Fruit fly (Drosophila melanogaster) whole organism, embryonic: Measurements from ENCODE around the gene slow.

Experiments used
- B-H2 ChIP-seq: fragments of 200-800 bp; sonication (Bioruptor generic); optimal IDR thresholded peaks from 2 replicates; lab custom pipeline; 2018; ENCODE audit warnings: missing biosample characterization, mild to moderate bottlenecking, missing genetic modification characterization
- Bgb ChIP-seq: fragments of 200-800 bp; sonication (Bioruptor generic); IDR thresholded peaks from 2 replicates; pipeline ENCODE4 v1.3.6; 2022; ENCODE audit warnings: missing biosample characterization, missing genetic modification characterization; ENCODE audit not compliant: partially characterized antibody
- CG11085 ChIP-seq: fragments of 200-800 bp; sonication (Bioruptor generic); IDR thresholded peaks from 2 replicates; pipeline ENCODE4 v1.3.6; 2022; ENCODE audit warnings: missing biosample characterization, missing genetic modification characterization
- CG12155 ChIP-seq: fragments of 200-800 bp; sonication (Bioruptor generic); optimal IDR thresholded peaks from 3 replicates; lab custom pipeline; 2016; ENCODE audit warnings: missing biosample characterization, missing genetic modification characterization
- CG12219 ChIP-seq: fragments of 200-800 bp; sonication (Bioruptor generic); optimal IDR thresholded peaks from 3 replicates; lab custom pipeline; 2018; ENCODE audit warnings: missing biosample characterization, mild to moderate bottlenecking, missing genetic modification characterization
- CG12391 ChIP-seq: fragments of 200-800 bp; sonication (Bioruptor generic); optimal IDR thresholded peaks from 3 replicates; lab custom pipeline; 2018; ENCODE audit warnings: missing biosample characterization, mild to moderate bottlenecking, missing genetic modification characterization, moderate library complexity
- CG12659 ChIP-seq: fragments of 200-800 bp; sonication (Bioruptor generic); optimal IDR thresholded peaks from 3 replicates; lab custom pipeline; 2017; ENCODE audit warnings: mild to moderate bottlenecking, missing biosample characterization, missing genetic modification reagents, missing genetic modification characterization
- CG12769 ChIP-seq: fragments of 200-800 bp; sonication (Bioruptor generic); optimal IDR thresholded peaks from 2 replicates; lab custom pipeline; 2019; ENCODE audit warnings: missing biosample characterization, mild to moderate bottlenecking, missing genetic modification characterization, moderate library complexity
- CG13123 ChIP-seq: fragments of 200-800 bp; sonication (Bioruptor generic); optimal IDR thresholded peaks from 2 replicates; lab custom pipeline; 2016; ENCODE audit warnings: missing biosample characterization, missing genetic modification characterization
- CG14441 ChIP-seq: fragments of 200-800 bp; sonication (Bioruptor generic); IDR thresholded peaks from 2 replicates; pipeline ENCODE4 v1.3.6; 2022; ENCODE audit warnings: missing biosample characterization, missing genetic modification characterization
- CG14860 ChIP-seq: fragments of 200-800 bp; sonication (Bioruptor generic); IDR thresholded peaks from 3 replicates; pipeline ENCODE4 v1.3.6; 2022; ENCODE audit warnings: missing biosample characterization, missing genetic modification characterization; ENCODE audit not compliant: partially characterized antibody
- CG17359 ChIP-seq: fragments of 200-800 bp; sonication (Bioruptor generic); optimal IDR thresholded peaks from 3 replicates; lab custom pipeline; 2018; ENCODE audit warnings: missing biosample characterization, mild to moderate bottlenecking, missing genetic modification characterization, moderate library complexity
- CG17802 ChIP-seq: fragments of 200-800 bp; sonication (Bioruptor generic); optimal IDR thresholded peaks from 2 replicates; lab custom pipeline; 2018; ENCODE audit warnings: missing biosample characterization, mild to moderate bottlenecking, missing genetic modification characterization, moderate library complexity
- CG17829 ChIP-seq: fragments of 200-800 bp; optimal IDR thresholded peaks from 2 replicates; lab custom pipeline; 2019; ENCODE audit warnings: missing biosample characterization, mild to moderate bottlenecking, missing genetic modification characterization, moderate library complexity
- CG18599 ChIP-seq: fragments of 200-800 bp; sonication (Bioruptor generic); optimal IDR thresholded peaks from 3 replicates; lab custom pipeline; 2017; ENCODE audit warnings: missing biosample characterization, missing genetic modification characterization, mild to moderate bottlenecking, moderate library complexity, missing genetic modification reagents
- CG2875 ChIP-seq: fragments of 200-800 bp; sonication (Bioruptor generic); optimal IDR thresholded peaks from 2 replicates; lab custom pipeline; 2017; ENCODE audit warnings: missing biosample characterization, mild to moderate bottlenecking, missing genetic modification characterization, missing genetic modification reagents
- CG30020 ChIP-seq: fragments of 200-800 bp; optimal IDR thresholded peaks from 2 replicates; lab custom pipeline; 2019; ENCODE audit warnings: missing biosample characterization, mild to moderate bottlenecking, missing genetic modification characterization, moderate library complexity
- CG3163 ChIP-seq: fragments of 200-800 bp; sonication (Bioruptor generic); optimal IDR thresholded peaks from 3 replicates; lab custom pipeline; 2016; ENCODE audit warnings: missing biosample characterization, missing genetic modification characterization
- CG32532 ChIP-seq: fragments of 200-800 bp; sonication (Bioruptor generic); IDR thresholded peaks from 2 replicates; pipeline ENCODE4 v1.3.6; 2022; ENCODE audit warnings: missing biosample characterization, missing genetic modification characterization
- CG32767 ChIP-seq: fragments of 200-800 bp; sonication (Bioruptor generic); IDR thresholded peaks from 2 replicates; pipeline ENCODE4 v1.3.6; 2022; ENCODE audit warnings: missing biosample characterization, missing genetic modification characterization
- CG32772 ChIP-seq: fragments of 200-800 bp; sonication (Bioruptor generic); IDR thresholded peaks from 2 replicates; pipeline ENCODE4 v1.3.6; 2022; ENCODE audit warnings: missing biosample characterization, missing genetic modification characterization
- CG34422 ChIP-seq: fragments of 200-800 bp; sonication (Bioruptor generic); IDR thresholded peaks from 3 replicates; pipeline ENCODE4 v1.3.6; 2022; ENCODE audit warnings: missing biosample characterization, missing genetic modification characterization
- CG4707 ChIP-seq: fragments of 200-800 bp; sonication (Bioruptor generic); optimal IDR thresholded peaks from 2 replicates; lab custom pipeline; 2018; ENCODE audit warnings: missing biosample characterization, mild to moderate bottlenecking, missing genetic modification characterization, moderate library complexity
- CG4820 ChIP-seq: fragments of 200-800 bp; sonication (Bioruptor generic); optimal IDR thresholded peaks from 3 replicates; lab custom pipeline; 2016; ENCODE audit warnings: missing biosample characterization, missing genetic modification characterization
- CG6272 ChIP-seq: fragments of 200-800 bp; sonication (Bioruptor generic); IDR thresholded peaks from 2 replicates; pipeline ENCODE4 v1.3.6; 2022; ENCODE audit warnings: missing biosample characterization, missing genetic modification characterization
- CG7987 ChIP-seq: fragments of 200-800 bp; sonication (Bioruptor generic); optimal IDR thresholded peaks from 2 replicates; lab custom pipeline; 2018; ENCODE audit warnings: missing biosample characterization, mild to moderate bottlenecking, missing genetic modification characterization, moderate library complexity
- CG8290 ChIP-seq, 3 experiments: fragments of 200-800 bp; sonication (Bioruptor generic); optimal IDR thresholded peaks; 2 replicates each; lab custom pipeline; 2016 to 2019; ENCODE audit warnings: missing biosample characterization in 3 of 3, missing genetic modification characterization in 3 of 3, mild to moderate bottlenecking in 2 of 3, moderate library complexity in 1 of 3
- CG9437 ChIP-seq: fragments of 200-800 bp; sonication (Bioruptor generic); optimal IDR thresholded peaks from 2 replicates; lab custom pipeline; 2018; ENCODE audit warnings: missing biosample characterization, mild to moderate bottlenecking, missing genetic modification characterization
- D ChIP-seq, 2 experiments: fragments of 200-800 bp in 1 of 2; fragments of >200 bp in 1 of 2; sonication (Bioruptor generic) in 1 of 2; optimal IDR thresholded peaks; 2 replicates in 1 of 2; 3 replicates in 1 of 2; lab custom pipeline; 2017; ENCODE audit warnings: mild to moderate bottlenecking in 1 of 2, missing biosample characterization in 1 of 2, missing genetic modification characterization in 1 of 2, missing genetic modification reagents in 1 of 2
- Doc3 ChIP-seq: fragments of 200-800 bp; sonication (Bioruptor generic); IDR thresholded peaks from 3 replicates; pipeline ENCODE4 v1.3.6; 2022; ENCODE audit warnings: missing biosample characterization, missing genetic modification characterization; ENCODE audit not compliant: partially characterized antibody
- Dp ChIP-seq: fragments of 200-800 bp; sonication (Bioruptor generic); optimal IDR thresholded peaks from 2 replicates; lab custom pipeline; 2018; ENCODE audit warnings: missing biosample characterization, mild to moderate bottlenecking, missing genetic modification characterization, moderate library complexity
- Hand ChIP-seq: fragments of 200-800 bp; sonication (Bioruptor generic); optimal IDR thresholded peaks from 2 replicates; lab custom pipeline; 2017; ENCODE audit warnings: mild to moderate bottlenecking, missing biosample characterization, missing genetic modification reagents, missing genetic modification characterization
- Hr51 ChIP-seq, 2 experiments: fragments of 200-800 bp; sonication (Bioruptor generic); optimal IDR thresholded peaks; 2 replicates in 1 of 2; 3 replicates in 1 of 2; lab custom pipeline; 2016 to 2018; ENCODE audit warnings: missing biosample characterization in 2 of 2, missing genetic modification characterization in 2 of 2, mild to moderate bottlenecking in 1 of 2, moderate library complexity in 1 of 2
- Lim3 ChIP-seq: fragments of 200-800 bp; sonication (Bioruptor generic); IDR thresholded peaks from 2 replicates; pipeline ENCODE4 v1.3.6; 2022; ENCODE audit warnings: missing biosample characterization, missing genetic modification characterization
- Nf-YC ChIP-seq: fragments of 200-800 bp; optimal IDR thresholded peaks from 3 replicates; lab custom pipeline; 2019; ENCODE audit warnings: missing biosample characterization, mild to moderate bottlenecking, missing genetic modification characterization, moderate library complexity
- Oaz ChIP-seq: fragments of 200-800 bp; sonication (Bioruptor generic); IDR thresholded peaks from 2 replicates; pipeline ENCODE4 v1.3.6; 2022; ENCODE audit warnings: missing biosample characterization, missing genetic modification characterization
- Rx ChIP-seq: fragments of 200-800 bp; sonication (Bioruptor generic); IDR thresholded peaks from 2 replicates; pipeline ENCODE4 v1.3.6; 2022; ENCODE audit warnings: missing biosample characterization, missing genetic modification characterization
- Scr ChIP-seq: fragments of 200-800 bp; sonication (Bioruptor generic); IDR thresholded peaks from 2 replicates; pipeline ENCODE4 v1.3.6; 2022; ENCODE audit warnings: missing biosample characterization, missing genetic modification characterization; ENCODE audit not compliant: partially characterized antibody
- al ChIP-seq: fragments of 200-800 bp; sonication (Bioruptor generic); IDR thresholded peaks from 2 replicates; pipeline ENCODE4 v1.3.6; 2022; ENCODE audit warnings: missing biosample characterization, missing genetic modification characterization
- btn ChIP-seq: fragments of 200-800 bp; sonication (Bioruptor generic); optimal IDR thresholded peaks from 2 replicates; lab custom pipeline; 2016; ENCODE audit warnings: missing biosample characterization, missing genetic modification characterization
- cato ChIP-seq: fragments of 200-800 bp; sonication (Bioruptor generic); optimal IDR thresholded peaks from 2 replicates; lab custom pipeline; 2016; ENCODE audit warnings: missing biosample characterization, missing genetic modification characterization, borderline replicate concordance
- ci ChIP-seq: fragments of 200-800 bp; sonication (Bioruptor generic); IDR thresholded peaks from 3 replicates; pipeline ENCODE4 v1.3.6; 2022; ENCODE audit warnings: missing biosample characterization, missing genetic modification characterization
- lilli ChIP-seq: fragments of 200-800 bp; sonication (Bioruptor generic); optimal IDR thresholded peaks from 3 replicates; lab custom pipeline; 2016; ENCODE audit warnings: missing biosample characterization, missing genetic modification characterization
- mirr ChIP-seq: fragments of 200-800 bp; sonication (Bioruptor generic); optimal IDR thresholded peaks from 3 replicates; lab custom pipeline; 2018; ENCODE audit warnings: missing biosample characterization, mild to moderate bottlenecking, missing genetic modification characterization
- salm ChIP-seq: fragments of 200-800 bp; sonication (Bioruptor generic); optimal IDR thresholded peaks from 2 replicates; lab custom pipeline; 2018; ENCODE audit warnings: missing biosample characterization, mild to moderate bottlenecking, missing genetic modification characterization
- sens-2 ChIP-seq: fragments of 200-800 bp; sonication (Bioruptor generic); IDR thresholded peaks from 2 replicates; pipeline ENCODE4 v1.3.6; 2022; ENCODE audit warnings: missing biosample characterization, missing genetic modification characterization
- seq ChIP-seq: fragments of 200-800 bp; sonication (Bioruptor generic); IDR thresholded peaks from 2 replicates; pipeline ENCODE4 v1.3.6; 2022; ENCODE audit warnings: missing biosample characterization, missing genetic modification characterization
- slou ChIP-seq: fragments of 200-800 bp; sonication (Bioruptor generic); optimal IDR thresholded peaks from 3 replicates; lab custom pipeline; 2016; ENCODE audit warnings: missing biosample characterization, missing genetic modification characterization

slow gene

dm6 chr3L:4403180-4403769 lies 19.0 kb downstream of the slow start, which contains the start of gene Syx17 (continued):
- TF ChIP-seq CG13123 (GFP tag; lab: Kevin White, UChicago) (peak; percentile 54), B-H2 (GFP tag; lab: Kevin White, UChicago) (peak; percentile 81), Dp (GFP tag; lab: Kevin White, UChicago) (peak; percentile 40), cato (no peak), Nf-YC (tag; lab: Kevin White, UChicago) (peak; percentile 39), slou (peak; percentile 28), CG4707 (GFP tag; lab: Kevin White, UChicago) (peak; percentile 33), lilli (GFP tag; lab: Kevin White, UChicago) (peak; percentile 78), CG12219 (GFP tag; lab: Kevin White, UChicago) (peak; percentile 32), seq (GFP tag; lab: Robert Waterston, UW) (no peak), CG18599 (GFP tag; lab: Kevin White, UChicago) (peak; percentile 44), CG12769 (tag; lab: Kevin White, UChicago) (peak; percentile 78), mirr (GFP tag; lab: Kevin White, UChicago) (peak; percentile 53), Bgb (GFP tag; lab: Robert Waterston, UW) (peak; percentile 94), btn (GFP tag; lab: Kevin White, UChicago) (no peak), Scr (peak; percentile 88), D (optimal IDR thresholded peaks at IDR 0.05; lab: Kevin White, UChicago) (no peak), D (GFP tag; optimal IDR thresholded peaks at IDR 0.05; lab: Kevin White, UChicago) (peak; percentile 36), salm (tag; lab: Kevin White, UChicago) (no peak), Oaz (GFP tag; lab: Robert Waterston, UW) (no peak), CG32767 (GFP tag; lab: Robert Waterston, UW) (no peak), CG8290 (GFP tag; optimal IDR thresholded peaks at IDR 0.05; lab: Kevin White, UChicago) (peak; percentile 50), CG8290 (tag; optimal IDR thresholded peaks at IDR 0.05; lab: Kevin White, UChicago) (peak in 1 of 2 experiments; percentile 92), CG11085 (0 out of 2 replicates have a peak, but pooled peaks have one; percentile 32), CG2875 (GFP tag; lab: Kevin White, UChicago) (peak; percentile 16), Rx (no peak), sens-2 (0 out of 2 replicates have a peak, but pooled peaks have one; percentile 11), CG4820 (GFP tag; lab: Kevin White, UChicago) (peak; percentile 21), CG30020 (peak; percentile 56), CG12155 (GFP tag; lab: Kevin White, UChicago) (peak; percentile 57), CG17829 (tag; lab: Kevin White, UChicago) (peak; percentile 71), CG14441 (GFP tag; lab: Robert Waterston, UW) (0 out of 2 replicates have a peak, but pooled peaks have one; percentile 6), CG34422 (GFP tag; lab: Robert Waterston, UW) (peak; percentile 76; the same call in 2 of the 3 replicates), Doc3 (GFP tag; lab: Robert Waterston, UW) (peak; percentile 76), al (GFP tag; lab: Robert Waterston, UW) (peak; percentile 40), CG17802 (tag; lab: Kevin White, UChicago) (peak; percentile 62), Hand (GFP tag; lab: Kevin White, UChicago) (no peak), CG17359 (tag; lab: Kevin White, UChicago) (peak; percentile 56), CG14860 (GFP tag; lab: Robert Waterston, UW) (peak; percentile 74), CG12659 (GFP tag; lab: Kevin White, UChicago) (peak; percentile 74), CG32772 (GFP tag; lab: Robert Waterston, UW) (no peak), Hr51 (GFP tag; optimal IDR thresholded peaks at IDR 0.05; lab: Kevin White, UChicago) (peak; percentile 60 to 74), CG9437 (peak; percentile 41), CG7987 (peak; percentile 60), CG32532 (peak; percentile 70), ci (GFP tag; lab: Robert Waterston, UW) (peak; percentile 72), CG3163 (peak; percentile 48), CG12391 (tag; lab: Kevin White, UChicago) (peak; percentile 61), Lim3 (GFP tag; lab: Robert Waterston, UW) (no peak), CG6272 (peak; percentile 52; the same call in 1 of the 2 replicates)
